Worm (Caenorhabditis elegans) whole organism, dauer: ENCODE data around the gene T27F7.12.

ENCODE experiments used
- unc-62 ChIP-seq: sonication (generic microtip); optimal IDR thresholded peaks from 2 replicates; lab custom pipeline; 2017; ENCODE audit warnings: missing biosample characterization, missing genetic modification reagents, missing genetic modification characterization

Gene T27F7.12

ce11 chrII:4989802-4990201, at the start of gene T27F7.12:
Gene T27F7.12 (plus strand): TSS chrII:4990102.
- TF ChIP-seq unc-62 = no peak

ce11 chrII:4941050-4941449, 48.9 kb upstream of the T27F7.12 start, which contains the start of gene cblc-1:
Gene cblc-1 (minus strand): TSS chrII:4941150.
- no peak for TF ChIP-seq unc-62

DNA sequence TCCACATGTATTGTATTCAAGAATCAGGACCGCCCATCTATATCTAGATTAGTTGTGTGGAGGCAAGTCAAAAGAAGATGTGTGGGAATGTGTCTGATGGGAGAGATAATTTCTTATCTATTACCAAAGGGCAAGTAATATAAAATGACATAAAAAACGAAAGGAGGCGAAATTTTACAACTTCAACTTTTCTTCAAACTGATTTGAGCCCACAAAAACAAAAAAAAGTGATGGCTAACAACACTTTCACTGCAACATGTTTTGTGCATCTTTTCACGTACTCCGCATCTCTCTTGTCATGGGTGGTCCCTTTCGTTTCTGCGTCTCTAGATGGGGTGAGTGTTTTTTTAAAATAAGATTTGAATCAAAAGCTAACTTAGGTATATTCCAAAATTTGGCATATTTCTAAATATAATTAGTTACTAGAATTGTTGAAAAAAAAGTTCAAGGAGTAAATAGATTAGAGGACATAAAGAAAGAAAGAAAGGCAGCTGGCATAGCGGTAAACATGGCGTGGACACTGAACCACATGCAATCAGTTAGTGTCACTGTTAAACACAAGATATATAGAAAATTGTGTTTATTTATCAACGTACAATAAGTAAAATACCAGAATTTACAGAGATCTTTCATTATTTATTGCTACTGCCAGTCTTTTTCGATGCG, 48.2 kb upstream of the T27F7.12 start, which contains the start of gene ZK546.19:
Gene ZK546.19, plus strand, starts transcription at position 186 of the 666 bp plus-strand sequence.
- TF ChIP-seq unc-62 = no peak

ce11 chrII:4942397-4942796, 47.5 kb upstream of the T27F7.12 start:
- TF ChIP-seq unc-62 = no peak

- no peak for TF ChIP-seq unc-62
Observed at ce11 chrII:4942829-4943228, 47.1 kb upstream of the T27F7.12 start.

DNA sequence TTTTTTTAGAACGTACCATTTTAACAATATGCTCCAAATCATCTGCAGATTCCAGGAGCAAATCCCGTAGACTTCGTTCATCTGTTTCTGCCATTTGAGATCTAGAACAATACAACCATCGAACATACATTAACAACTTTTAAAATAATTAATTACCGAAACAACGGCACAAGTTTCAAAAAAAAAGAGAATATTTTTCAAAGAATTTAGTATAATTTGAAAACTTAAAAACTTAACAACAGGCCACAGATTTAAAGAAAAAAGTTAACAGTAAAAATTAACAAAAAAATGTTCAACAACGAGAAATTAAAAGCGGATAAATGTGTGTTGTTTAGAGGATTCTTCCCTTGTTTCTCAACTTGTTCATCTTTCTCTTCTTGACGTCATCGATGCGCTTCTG, 46.1 kb upstream of the T27F7.12 start, which contains the start of gene mdt-4:
Gene mdt-4, minus strand, starts transcription at position 101 of the 400 bp plus-strand sequence.
- TF ChIP-seq unc-62 = no peak

DNA sequence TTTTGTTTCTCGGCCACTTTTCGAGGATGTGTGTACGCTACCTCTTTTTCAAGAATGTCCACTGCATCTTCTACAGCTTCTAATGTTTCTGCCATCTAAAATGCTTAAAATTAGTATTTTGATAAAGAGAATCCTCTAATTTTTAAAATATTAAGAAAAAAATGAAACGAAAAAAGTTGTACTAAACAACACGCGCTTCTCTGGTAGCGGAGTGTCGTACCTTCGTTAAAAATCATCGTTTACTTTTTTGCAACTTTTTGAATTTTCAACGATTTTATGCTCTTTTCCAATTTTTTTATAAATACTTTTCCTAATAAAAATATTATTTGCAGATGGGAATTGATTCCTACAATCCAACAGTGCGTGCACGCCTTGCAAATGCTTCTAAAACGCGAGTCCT, 44.2 kb upstream of the T27F7.12 start, which contains the start of the genes gldi-11 and ZK546.2:
Gene gldi-11, minus strand, starts transcription at position 95 of the 400 bp plus-strand sequence.
Gene ZK546.2, plus strand, starts transcription at position 333 of the 400 bp plus-strand sequence.
- no peak for TF ChIP-seq unc-62

- TF ChIP-seq unc-62 = no peak
Observed at ce11 chrII:4946775-4947174, 43.1 kb upstream of the T27F7.12 start.

ce11 chrII:4948118-4948517, 41.8 kb upstream of the T27F7.12 start:
- TF ChIP-seq unc-62 = no peak

DNA sequence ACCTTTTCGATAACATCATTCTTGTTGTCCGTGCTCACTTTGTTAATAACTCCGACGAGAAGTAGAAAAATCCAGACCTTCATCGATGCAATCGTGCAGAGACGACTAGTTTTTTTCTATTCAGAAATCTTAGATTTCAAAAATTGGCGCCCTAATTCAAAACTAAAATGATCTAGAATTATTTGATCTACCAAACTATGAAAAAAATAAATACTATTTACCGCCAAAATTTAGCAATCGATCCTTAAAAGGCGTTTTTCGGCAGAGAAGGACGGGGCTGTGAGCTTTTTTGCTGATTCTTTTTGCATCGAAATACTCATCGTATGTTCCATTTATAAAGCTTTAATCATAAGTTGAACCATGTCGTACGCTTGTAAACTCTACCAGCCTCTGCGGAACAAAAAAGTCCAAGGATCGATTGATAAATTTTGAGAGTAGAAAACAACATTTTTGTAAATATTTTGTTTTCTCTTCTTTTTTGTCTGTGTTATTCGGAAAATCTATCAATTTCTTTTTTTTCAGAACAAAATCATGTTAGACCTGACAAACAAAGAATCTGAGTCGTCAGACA, 40.4 kb upstream of the T27F7.12 start, which contains the start of the genes try-1 and zyg-12:
Gene try-1, minus strand, starts transcription at position 148 of the 571 bp plus-strand sequence.
Gene zyg-12, plus strand, starts transcription at position 521 of the 571 bp plus-strand sequence.
- TF ChIP-seq unc-62 = no peak

DNA sequence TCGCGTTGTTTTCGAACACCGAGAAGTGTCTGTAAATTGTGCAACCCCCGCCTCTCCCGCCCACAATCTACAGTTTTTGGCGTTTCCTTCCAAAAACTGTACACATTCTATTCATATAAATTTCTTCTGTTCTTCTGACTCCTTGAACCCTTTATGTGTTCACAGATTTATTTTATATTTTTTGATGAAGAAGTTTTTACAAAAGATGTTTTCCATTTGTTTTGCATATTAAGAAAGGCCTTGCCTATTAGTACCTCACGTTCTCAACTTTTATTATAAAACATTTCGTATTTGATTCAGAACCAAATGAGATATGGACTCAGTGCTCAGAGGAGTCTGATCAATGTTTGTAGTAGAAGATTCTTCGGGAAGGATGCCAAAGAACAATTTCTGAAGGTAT, 36.6 kb upstream of the T27F7.12 start, which contains the start of gene ndx-3:
Gene ndx-3, plus strand, starts transcription at position 301 of the 400 bp plus-strand sequence.
- no peak for TF ChIP-seq unc-62

- TF ChIP-seq unc-62 = no peak
Observed at ce11 chrII:4954099-4954959, 35.6 kb upstream of the T27F7.12 start.

DNA sequence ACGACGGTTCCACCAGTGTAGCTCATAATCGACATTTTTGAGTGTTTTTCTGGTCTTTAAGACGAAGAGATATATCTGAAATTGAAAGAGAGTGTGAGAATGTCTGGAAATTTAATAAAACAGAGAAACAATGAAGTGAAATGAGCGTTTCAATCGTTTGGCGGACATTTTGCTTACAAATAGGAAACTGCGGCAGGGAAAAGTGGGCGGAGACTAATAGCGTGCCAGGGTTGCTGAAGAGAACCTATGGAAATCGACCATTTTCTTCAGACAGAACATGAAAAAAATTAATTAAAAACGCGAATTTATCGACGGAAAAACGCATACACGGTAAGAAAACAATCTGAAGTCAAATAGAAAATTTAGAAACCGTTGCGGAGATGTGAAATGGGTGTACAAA, 34.5 kb upstream of the T27F7.12 start, which contains the start of gene pbs-3:
Gene pbs-3, minus strand, starts transcription at position 75 of the 400 bp plus-strand sequence.
- TF ChIP-seq unc-62 = no peak

ce11 chrII:4959719-4960118, 30.2 kb upstream of the T27F7.12 start, which contains the start of gene ulp-2:
Gene ulp-2 (minus strand): TSS chrII:4959876.
- TF ChIP-seq unc-62 = no peak

DNA sequence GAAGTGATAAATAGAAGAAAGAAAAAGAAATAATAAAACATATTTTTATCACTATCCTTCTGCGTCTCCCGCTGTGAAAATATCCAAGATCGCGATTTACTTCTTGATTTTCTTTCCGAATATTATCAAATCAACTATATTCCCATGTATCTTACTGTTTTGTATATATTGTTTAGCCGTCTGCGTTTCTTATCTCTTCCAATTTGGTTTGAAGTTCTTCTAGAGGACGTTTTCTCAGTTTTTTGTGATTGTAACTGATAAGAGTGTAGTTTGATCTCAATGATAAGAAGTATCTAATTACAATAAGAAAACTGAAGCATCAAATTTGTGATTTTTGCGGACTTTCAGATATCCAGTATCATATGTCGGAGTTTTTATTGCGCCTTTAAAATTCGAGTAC, 29.2 kb upstream of the T27F7.12 start:
- TF ChIP-seq unc-62 = no peak

- TF ChIP-seq unc-62 = no peak
Observed at ce11 chrII:4966576-4966975, 23.3 kb upstream of the T27F7.12 start.

- no peak for TF ChIP-seq unc-62
Observed at ce11 chrII:4967636-4968035, 22.3 kb upstream of the T27F7.12 start.
